ENCODE assay signal across 6 worm cellular contexts in genomic region chrX:5695416-5695815, ce11.
TF ChIP-seq lines count a peak whose summit lies in the region.

No protein-coding gene starts in this region.

TF ChIP-seq in whole organism, L1 larva, 84 proteins besides CTCF, POLR2A, EP300 and RAD21 (continues in another document):
- no peak for TF ChIP-seq efl-1 (optimal IDR thresholded peaks at IDR 0.05; lab: Kevin White, UChicago)
- peak in 1 of 2 experiments; percentile 90 for TF ChIP-seq efl-1 (GFP tag; optimal IDR thresholded peaks at IDR 0.05 in 1 of 2; lab: Kevin White, UChicago)
- no peak for TF ChIP-seq swsn-7 (tag; optimal IDR thresholded peaks at IDR 0.05; lab: Kevin White, UChicago)
- TF ChIP-seq F16B12.6 (tag; optimal IDR thresholded peaks at IDR 0.05; lab: Kevin White, UChicago): no peak
- no peak for TF ChIP-seq unc-130 (tag; optimal IDR thresholded peaks at IDR 0.05; lab: Kevin White, UChicago)
- TF ChIP-seq unc-86 (tag; optimal IDR thresholded peaks at IDR 0.05; lab: Kevin White, UChicago): no peak
- no peak for TF ChIP-seq hlh-4 (tag; optimal IDR thresholded peaks at IDR 0.05; lab: Kevin White, UChicago)
- TF ChIP-seq fkh-10 (GFP tag; optimal IDR thresholded peaks at IDR 0.05; lab: Kevin White, UChicago): no peak
- no peak for TF ChIP-seq ces-1 (GFP tag; optimal IDR thresholded peaks at IDR 0.05; lab: Kevin White, UChicago)
- no peak for TF ChIP-seq egl-27 (tag; optimal IDR thresholded peaks at IDR 0.05; lab: Kevin White, UChicago)
- TF ChIP-seq mef-2 (tag; optimal IDR thresholded peaks at IDR 0.05; lab: Kevin White, UChicago): no peak
- no peak for TF ChIP-seq ceh-82 (tag; optimal IDR thresholded peaks at IDR 0.05; lab: Kevin White, UChicago)
- no peak for TF ChIP-seq nhr-19 (GFP tag; conservative IDR thresholded peaks at IDR 0.05; lab: Robert Waterston, UW)
- TF ChIP-seq lin-35 (GFP tag; optimal IDR thresholded peaks at IDR 0.05; lab: Kevin White, UChicago): peak in 1 of 2 experiments; percentile 12
- peak; percentile 2 for TF ChIP-seq elt-2 (tag; optimal IDR thresholded peaks at IDR 0.05; lab: Kevin White, UChicago)
- TF ChIP-seq nhr-71 (tag; optimal IDR thresholded peaks at IDR 0.05; lab: Kevin White, UChicago): peak; percentile 2

TF ChIP-seq in whole organism, L2 larva, 48 proteins besides CTCF, POLR2A, EP300 and RAD21:
- TF ChIP-seq fos-1 (tag; optimal IDR thresholded peaks at IDR 0.05; lab: Kevin White, UChicago) (peak; percentile 60), sma-9 (GFP tag; optimal IDR thresholded peaks at IDR 0.05; lab: Kevin White, UChicago) (peak; percentile 60), sma-9 (tag; optimal IDR thresholded peaks at IDR 0.05; lab: Kevin White, UChicago) (no peak), lin-39 (tag; optimal IDR thresholded peaks at IDR 0.05; lab: Kevin White, UChicago) (no peak), R02D3.7 (tag; optimal IDR thresholded peaks at IDR 0.05; lab: Kevin White, UChicago) (no peak), peb-1 (tag; optimal IDR thresholded peaks at IDR 0.05; lab: Kevin White, UChicago) (no peak)
TF ChIP-seq in whole organism, L2 larva: peak in this region for 2.

TF ChIP-seq in whole organism, L3 larva, 47 proteins besides CTCF, POLR2A, EP300 and RAD21:
- TF ChIP-seq nhr-23 (tag; optimal IDR thresholded peaks at IDR 0.05; lab: Kevin White, UChicago) (peak; percentile 5), ceh-9 (tag; optimal IDR thresholded peaks at IDR 0.05; lab: Kevin White, UChicago) (no peak), elt-1 (tag; optimal IDR thresholded peaks at IDR 0.05; lab: Kevin White, UChicago) (no peak), hmg-11 (tag; optimal IDR thresholded peaks at IDR 0.05; lab: Kevin White, UChicago) (no peak), elt-2 (tag; optimal IDR thresholded peaks at IDR 0.05; lab: Kevin White, UChicago) (peak; percentile 44), pqm-1 (tag; optimal IDR thresholded peaks at IDR 0.05; lab: Kevin White, UChicago) (peak; percentile 23)

TF ChIP-seq in whole organism, L4 larva, 104 proteins besides CTCF, POLR2A, EP300 and RAD21 (continues in another document):
- TF ChIP-seq nhr-77 (tag; optimal IDR thresholded peaks at IDR 0.05; lab: Kevin White, UChicago): no peak
- TF ChIP-seq sdz-12 (GFP tag; optimal IDR thresholded peaks at IDR 0.05; lab: Kevin White, UChicago): no peak
- no peak for TF ChIP-seq dmd-8 (GFP tag; IDR thresholded peaks at IDR 0.05; lab: Robert Waterston, UW)
- TF ChIP-seq lin-1 (GFP tag; IDR thresholded peaks at IDR 0.05; lab: Robert Waterston, UW): no peak
- no peak for TF ChIP-seq daf-16 (GFP tag; optimal IDR thresholded peaks at IDR 0.05; lab: Kevin White, UChicago)
- TF ChIP-seq daf-16 (tag; optimal IDR thresholded peaks at IDR 0.05; lab: Kevin White, UChicago): peak; percentile 33
- no peak for TF ChIP-seq lim-7 (GFP tag; IDR thresholded peaks at IDR 0.05; lab: Robert Waterston, UW)
- no peak for TF ChIP-seq daf-8 (GFP tag; IDR thresholded peaks at IDR 0.05; lab: Robert Waterston, UW)
- TF ChIP-seq unc-130 (GFP tag; optimal IDR thresholded peaks at IDR 0.05; lab: Kevin White, UChicago): no peak
- no peak for TF ChIP-seq nhr-10 (tag; optimal IDR thresholded peaks at IDR 0.05; lab: Kevin White, UChicago)
- TF ChIP-seq Y75B8A.6 (GFP tag; IDR thresholded peaks at IDR 0.05; lab: Robert Waterston, UW): no peak
- peak; percentile 29 for TF ChIP-seq dve-1 (tag; optimal IDR thresholded peaks at IDR 0.05; lab: Kevin White, UChicago; ENCODE audit: insufficient read depth)
- TF ChIP-seq dmd-6 (GFP tag; IDR thresholded peaks at IDR 0.05; lab: Robert Waterston, UW): peak; percentile 41
- TF ChIP-seq lin-15B (tag; optimal IDR thresholded peaks at IDR 0.05; lab: Kevin White, UChicago): no peak
- no peak for TF ChIP-seq nhr-237 (tag; optimal IDR thresholded peaks at IDR 0.05; lab: Kevin White, UChicago)
- peak; percentile 58 for TF ChIP-seq nhr-28 (tag; optimal IDR thresholded peaks at IDR 0.05; lab: Kevin White, UChicago)
- TF ChIP-seq set-16 (GFP tag; IDR thresholded peaks at IDR 0.05; lab: Robert Waterston, UW): no peak
- no peak for TF ChIP-seq D1046.2 (GFP tag; IDR thresholded peaks at IDR 0.05; lab: Robert Waterston, UW)
- no peak for TF ChIP-seq ces-1 (GFP tag; optimal IDR thresholded peaks at IDR 0.05; lab: Kevin White, UChicago)
- no peak for TF ChIP-seq arid-1 (GFP tag; conservative IDR thresholded peaks at IDR 0.05; lab: Robert Waterston, UW)
- no peak for TF ChIP-seq F10B5.3 (tag; optimal IDR thresholded peaks at IDR 0.05; lab: Kevin White, UChicago)
- TF ChIP-seq tag-97 (GFP tag; IDR thresholded peaks at IDR 0.05; lab: Robert Waterston, UW): no peak
- TF ChIP-seq madf-9 (GFP tag; conservative IDR thresholded peaks at IDR 0.05; lab: Robert Waterston, UW): no peak
- no peak for TF ChIP-seq ceh-62 (tag; optimal IDR thresholded peaks at IDR 0.05; lab: Kevin White, UChicago)

TF ChIP-seq in whole organism, late embryonic, 69 proteins besides CTCF, POLR2A, EP300 and RAD21:
- no peak for TF ChIP-seq nfya-1 (tag; optimal IDR thresholded peaks at IDR 0.05; lab: Kevin White, UChicago)
- TF ChIP-seq K09A11.1 (tag; optimal IDR thresholded peaks at IDR 0.05; lab: Kevin White, UChicago; ENCODE audit: insufficient read depth): no peak
- TF ChIP-seq rnt-1 (tag; optimal IDR thresholded peaks at IDR 0.05; lab: Kevin White, UChicago): no peak
- no peak for TF ChIP-seq ets-4 (tag; optimal IDR thresholded peaks at IDR 0.05; lab: Kevin White, UChicago)
- TF ChIP-seq T23F11.4 (GFP tag; optimal IDR thresholded peaks at IDR 0.05; lab: Kevin White, UChicago): no peak
- TF ChIP-seq odd-2 (tag; optimal IDR thresholded peaks at IDR 0.05; lab: Kevin White, UChicago): no peak
- peak; percentile 7 for TF ChIP-seq elt-2 (tag; optimal IDR thresholded peaks at IDR 0.05; lab: Kevin White, UChicago)

TF ChIP-seq in whole organism, young adult, 124 proteins besides CTCF, POLR2A, EP300 and RAD21:
- no peak for TF ChIP-seq dpl-1 (GFP tag; optimal IDR thresholded peaks at IDR 0.05; lab: Kevin White, UChicago)
- peak; percentile 54 for TF ChIP-seq unc-62 (GFP tag; optimal IDR thresholded peaks at IDR 0.05; lab: Kevin White, UChicago)
- TF ChIP-seq die-1 (tag; optimal IDR thresholded peaks at IDR 0.05; lab: Kevin White, UChicago): no peak
- no peak for TF ChIP-seq ztf-25 (GFP tag; IDR thresholded peaks at IDR 0.05; lab: Robert Waterston, UW)
- peak; percentile 24 for TF ChIP-seq nhr-80 (tag; optimal IDR thresholded peaks at IDR 0.05; lab: Kevin White, UChicago)
